Fruit fly (Drosophila melanogaster): Measurements from ENCODE around the gene TwdlY.

Gene TwdlY

DNA sequence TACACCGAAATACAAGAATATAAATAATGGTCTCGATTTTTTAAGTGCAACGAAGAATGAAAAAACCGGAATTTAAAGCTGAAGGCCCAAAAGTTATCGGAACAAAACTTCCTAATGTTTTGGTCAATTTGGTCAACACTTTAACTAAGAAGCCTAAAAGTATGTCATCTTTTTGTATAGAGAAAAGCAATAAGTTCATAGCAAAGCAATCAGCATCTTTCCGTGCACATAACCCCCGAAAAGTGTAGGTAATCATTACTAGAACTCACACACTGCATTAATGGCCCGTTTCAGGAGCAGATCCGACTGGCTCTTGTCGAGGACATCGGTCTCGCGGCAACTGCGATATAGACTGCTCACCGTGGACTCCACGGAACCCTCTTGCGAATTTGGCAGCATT lies 9.6 kb downstream of the TwdlY start:
- TF ChIP-seq CG32121 (GFP tag; IDR thresholded peaks at IDR 0.05) (no peak), CG9948 (tag; optimal IDR thresholded peaks at IDR 0.05) (no peak), CG13204 (GFP tag; optimal IDR thresholded peaks at IDR 0.05) (no peak), CG8301 (tag; optimal IDR thresholded peaks at IDR 0.05) (no peak), Pif1B (GFP tag; optimal IDR thresholded peaks at IDR 0.05) (no peak)

DNA sequence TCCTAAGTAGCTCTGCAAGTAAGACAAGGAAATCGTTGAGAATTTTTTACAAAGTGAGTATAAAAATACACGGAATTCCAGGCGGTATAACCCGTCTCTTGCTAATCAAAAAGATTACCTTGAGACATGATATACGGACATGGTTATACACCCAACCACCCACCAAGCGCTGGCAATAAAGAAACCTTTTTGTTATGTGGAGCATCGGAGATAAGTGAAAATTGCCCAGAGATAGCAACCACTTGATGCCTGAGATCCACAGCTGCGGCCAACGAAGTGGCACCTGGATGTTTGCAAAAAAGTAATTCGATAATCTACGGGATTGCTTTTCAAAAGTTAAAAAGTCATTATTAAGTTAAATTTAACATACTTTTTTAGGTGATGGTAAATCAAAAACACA lies 11.2 kb downstream of the TwdlY start:
- no peak for TF ChIP-seq CG13204 (GFP tag; optimal IDR thresholded peaks at IDR 0.05)
- no peak for TF ChIP-seq D1 (tag; optimal IDR thresholded peaks at IDR 0.05)
- no peak for TF ChIP-seq CG4496 (GFP tag; IDR thresholded peaks at IDR 0.05)
- TF ChIP-seq fd96Ca (GFP tag; IDR thresholded peaks at IDR 0.05), result no peak
- no peak for TF ChIP-seq Ets98B (GFP tag; IDR thresholded peaks at IDR 0.05)
- TF ChIP-seq CG17806 (tag; optimal IDR thresholded peaks at IDR 0.05), result no peak
- no peak for TF ChIP-seq CG9948 (tag; optimal IDR thresholded peaks at IDR 0.05)
- no peak for TF ChIP-seq EcR (GFP tag; optimal IDR thresholded peaks at IDR 0.05)
- TF ChIP-seq CG10348 (GFP tag; IDR thresholded peaks at IDR 0.05), result no peak
- TF ChIP-seq CG8159 (tag; optimal IDR thresholded peaks at IDR 0.05), result no peak
- TF ChIP-seq Pif1A (GFP tag; optimal IDR thresholded peaks at IDR 0.05), result no peak
- TF ChIP-seq CG32121 (GFP tag; IDR thresholded peaks at IDR 0.05), result no peak
- TF ChIP-seq gl (tag; optimal IDR thresholded peaks at IDR 0.05), result no peak

DNA sequence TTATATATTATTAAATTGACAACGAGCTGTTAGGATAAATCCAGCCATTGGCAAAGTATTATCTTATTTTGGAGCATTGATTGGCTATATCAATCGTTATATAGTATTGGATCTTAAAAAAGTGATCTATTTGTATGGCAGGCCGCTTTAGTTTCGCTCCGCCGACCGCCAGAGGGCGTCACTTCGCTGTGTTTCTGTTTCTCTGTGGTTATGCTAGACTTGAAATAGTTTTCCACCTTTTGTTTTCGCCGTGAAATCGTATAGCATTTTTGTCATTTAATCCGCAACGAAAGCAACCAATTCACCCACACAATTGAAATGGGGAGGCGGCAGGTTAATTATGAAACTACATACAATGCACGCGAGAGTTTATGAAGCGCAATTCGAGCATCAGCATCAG lies 12.1 kb downstream of the TwdlY start:
- TF ChIP-seq CG9948 (tag; optimal IDR thresholded peaks at IDR 0.05) (no peak), rn (GFP tag; IDR thresholded peaks at IDR 0.05) (no peak), Pif1B (GFP tag; optimal IDR thresholded peaks at IDR 0.05) (no peak), gl (tag; optimal IDR thresholded peaks at IDR 0.05) (no peak), CG14655 (GFP tag; optimal IDR thresholded peaks at IDR 0.05) (no peak), D1 (tag; optimal IDR thresholded peaks at IDR 0.05) (no peak), Snoo (tag; optimal IDR thresholded peaks at IDR 0.05) (no peak), CG12605 (GFP tag; IDR thresholded peaks at IDR 0.05) (no peak), CG15710 (tag; optimal IDR thresholded peaks at IDR 0.05) (no peak), EcR (GFP tag; optimal IDR thresholded peaks at IDR 0.05) (no peak), CG13204 (GFP tag; optimal IDR thresholded peaks at IDR 0.05) (no peak), CG17806 (tag; optimal IDR thresholded peaks at IDR 0.05) (no peak), Ets98B (GFP tag; IDR thresholded peaks at IDR 0.05) (no peak)

DNA sequence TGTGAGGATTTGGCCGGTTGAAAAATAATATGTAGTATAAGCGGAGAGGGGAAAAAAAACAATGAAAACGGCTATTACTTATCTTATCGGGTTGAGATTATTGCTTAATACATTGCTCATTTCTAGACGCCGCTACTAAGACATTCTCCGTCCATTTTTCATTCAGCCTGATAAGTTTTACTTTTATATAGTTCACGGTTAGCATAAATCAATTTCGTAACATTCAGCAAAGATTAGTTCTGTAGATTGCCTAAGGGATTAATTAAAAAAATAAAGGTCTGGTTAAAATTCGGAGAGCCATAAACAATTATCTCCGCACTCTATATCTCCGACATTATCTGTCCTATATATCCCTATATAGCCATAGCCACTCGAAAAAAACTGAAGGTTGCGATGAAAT lies 12.7 kb downstream of the TwdlY start:
- TF ChIP-seq CG32121 (GFP tag; IDR thresholded peaks at IDR 0.05) (no peak), EcR (GFP tag; optimal IDR thresholded peaks at IDR 0.05) (peak; percentile 11), gl (tag; optimal IDR thresholded peaks at IDR 0.05) (no peak), D1 (tag; optimal IDR thresholded peaks at IDR 0.05) (no peak)

DNA sequence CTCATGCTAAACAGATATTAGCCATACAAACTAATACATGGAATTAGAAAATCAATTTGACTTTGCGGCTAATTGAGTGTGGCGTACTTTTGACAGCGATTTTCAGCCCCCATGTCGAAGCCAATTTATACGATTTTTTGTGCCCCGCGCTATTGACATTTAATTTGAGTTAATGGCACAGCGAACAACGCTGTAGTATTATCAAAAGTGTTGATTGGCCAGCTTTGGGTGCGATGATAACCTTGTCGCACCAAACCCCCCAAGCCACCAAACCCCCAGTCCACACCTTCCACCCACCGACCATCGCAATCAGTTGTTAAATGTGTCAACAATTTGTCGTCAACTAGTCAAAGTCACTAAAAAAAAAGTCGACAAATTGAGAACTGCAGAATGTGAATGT lies 14.6 kb downstream of the TwdlY start:
- TF ChIP-seq Snoo (tag; optimal IDR thresholded peaks at IDR 0.05) (no peak), CG34367 (tag; optimal IDR thresholded peaks at IDR 0.05) (no peak), CG12605 (GFP tag; IDR thresholded peaks at IDR 0.05) (no peak), D1 (tag; optimal IDR thresholded peaks at IDR 0.05) (no peak), rn (GFP tag; IDR thresholded peaks at IDR 0.05) (no peak), CG32121 (GFP tag; IDR thresholded peaks at IDR 0.05) (no peak), fd96Ca (GFP tag; IDR thresholded peaks at IDR 0.05) (no peak), CG10348 (GFP tag; IDR thresholded peaks at IDR 0.05) (no peak), gl (tag; optimal IDR thresholded peaks at IDR 0.05) (no peak), CG13204 (GFP tag; optimal IDR thresholded peaks at IDR 0.05) (no peak), CG8301 (tag; optimal IDR thresholded peaks at IDR 0.05) (no peak), CG14655 (GFP tag; optimal IDR thresholded peaks at IDR 0.05) (no peak), CG4496 (GFP tag; IDR thresholded peaks at IDR 0.05) (no peak), CG8159 (tag; optimal IDR thresholded peaks at IDR 0.05) (no peak), CG15710 (tag; optimal IDR thresholded peaks at IDR 0.05) (no peak), Pif1B (GFP tag; optimal IDR thresholded peaks at IDR 0.05) (no peak), Pif1A (GFP tag; optimal IDR thresholded peaks at IDR 0.05) (no peak), Ets98B (GFP tag; IDR thresholded peaks at IDR 0.05) (no peak)

DNA sequence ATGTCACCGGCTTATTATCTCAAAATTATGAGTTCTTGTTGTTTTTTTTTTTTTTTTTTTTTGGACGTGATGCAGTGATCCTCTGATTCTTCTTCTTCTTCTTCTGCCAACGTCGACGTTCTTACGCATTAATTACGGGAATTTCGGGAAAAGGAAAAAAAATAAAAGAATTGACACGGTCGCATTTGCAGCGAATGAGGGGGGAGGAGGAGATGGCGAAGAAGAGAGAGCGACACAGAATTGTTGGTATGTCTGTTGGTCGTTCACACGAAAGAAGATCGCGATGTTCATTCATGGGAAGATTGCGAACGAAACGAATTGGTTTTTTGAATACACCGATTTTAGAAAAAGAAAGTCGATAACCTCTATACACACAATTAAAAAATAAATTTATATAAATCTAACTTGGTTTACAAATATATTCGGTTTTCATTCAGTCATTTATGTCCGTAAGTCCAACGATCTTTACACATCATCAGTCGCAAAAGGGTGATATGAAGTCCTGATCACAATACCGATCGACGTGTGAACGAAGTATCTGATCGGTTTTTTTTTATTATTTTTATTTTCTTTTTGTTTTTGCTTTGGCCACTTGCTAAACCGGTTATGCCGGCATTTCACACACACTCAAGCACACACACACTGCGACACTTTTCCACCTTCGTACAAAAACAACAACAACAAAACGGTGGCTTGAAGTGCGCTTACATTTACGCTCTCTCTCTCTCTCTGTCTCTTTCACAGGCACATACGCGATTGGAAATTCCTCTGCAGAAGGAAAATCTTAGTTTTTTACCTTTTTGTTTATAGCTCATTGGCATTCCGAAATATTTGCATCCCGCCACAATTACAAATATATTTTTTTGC lies 16.2 kb downstream of the TwdlY start:
- peak; percentile 93 for TF ChIP-seq Pif1B (GFP tag; optimal IDR thresholded peaks at IDR 0.05)
- TF ChIP-seq CG8301 (tag; optimal IDR thresholded peaks at IDR 0.05), result peak; percentile 87
- peak; percentile 82 for TF ChIP-seq CG32121 (GFP tag; IDR thresholded peaks at IDR 0.05)
- peak; percentile 87 for TF ChIP-seq CG9948 (tag; optimal IDR thresholded peaks at IDR 0.05)
- TF ChIP-seq CG10348 (GFP tag; IDR thresholded peaks at IDR 0.05), result no peak
- peak; percentile 89 for TF ChIP-seq Snoo (tag; optimal IDR thresholded peaks at IDR 0.05)
- TF ChIP-seq CG14655 (GFP tag; optimal IDR thresholded peaks at IDR 0.05), result peak; percentile 91
- peak; percentile 87 for TF ChIP-seq CG4496 (GFP tag; IDR thresholded peaks at IDR 0.05)
- TF ChIP-seq CG17806 (tag; optimal IDR thresholded peaks at IDR 0.05), result peak; percentile 82
- TF ChIP-seq Ets98B (GFP tag; IDR thresholded peaks at IDR 0.05), result peak; percentile 85
- peak; percentile 88 for TF ChIP-seq CG12605 (GFP tag; IDR thresholded peaks at IDR 0.05)
- peak; percentile 53 for TF ChIP-seq D1 (tag; optimal IDR thresholded peaks at IDR 0.05)
- TF ChIP-seq CG34367 (tag; optimal IDR thresholded peaks at IDR 0.05), result peak; percentile 92
- TF ChIP-seq rn (GFP tag; IDR thresholded peaks at IDR 0.05), result 0 out of 2 replicates have a peak, but pooled peaks have one; percentile 16
- TF ChIP-seq gl (tag; optimal IDR thresholded peaks at IDR 0.05), result peak; percentile 89
- TF ChIP-seq Pif1A (GFP tag; optimal IDR thresholded peaks at IDR 0.05), result peak; percentile 92
- peak; percentile 78 for TF ChIP-seq fd96Ca (GFP tag; IDR thresholded peaks at IDR 0.05)
- TF ChIP-seq EcR (GFP tag; optimal IDR thresholded peaks at IDR 0.05), result peak; percentile 61
- peak; percentile 89 for TF ChIP-seq CG8159 (tag; optimal IDR thresholded peaks at IDR 0.05)
- peak; percentile 91 for TF ChIP-seq CG15710 (tag; optimal IDR thresholded peaks at IDR 0.05)
- TF ChIP-seq CG13204 (GFP tag; optimal IDR thresholded peaks at IDR 0.05), result peak; percentile 93

Measured in whole organism, pupa.